Fruit fly (Drosophila melanogaster): ENCODE results near the gene CG14020.

The CG14020 gene

dm6 chr2L:5494808-5495356 lies 22.7 kb upstream of the CG14020 start:
- TF ChIP-seq CG11617 (GFP tag; optimal IDR thresholded peaks at IDR 0.05) (no peak), CG5204 (GFP tag; optimal IDR thresholded peaks at IDR 0.05) (peak; percentile 18)

- no peak for TF ChIP-seq CG12768 (GFP tag; optimal IDR thresholded peaks at IDR 0.05)
- no peak for TF ChIP-seq Clk (GFP tag; optimal IDR thresholded peaks at IDR 0.05)
- TF ChIP-seq pad (GFP tag; optimal IDR thresholded peaks at IDR 0.05), result no peak
- no peak for TF ChIP-seq CG11617 (GFP tag; optimal IDR thresholded peaks at IDR 0.05)
- TF ChIP-seq CG5204 (GFP tag; optimal IDR thresholded peaks at IDR 0.05), result no peak
- no peak for TF ChIP-seq CG1620 (GFP tag; optimal IDR thresholded peaks at IDR 0.05)
- no peak for TF ChIP-seq ovo (GFP tag; optimal IDR thresholded peaks at IDR 0.05)
- no peak for TF ChIP-seq bab1 (GFP tag; optimal IDR thresholded peaks at IDR 0.05)
- TF ChIP-seq toe (GFP tag; optimal IDR thresholded peaks at IDR 0.05), result no peak
- TF ChIP-seq CG7101 (tag; optimal IDR thresholded peaks at IDR 0.05), result no peak
- no peak for TF ChIP-seq kay (GFP tag; ENCODE audit: borderline replicate concordance)
- TF ChIP-seq Hr96 (GFP tag; optimal IDR thresholded peaks at IDR 0.05), result no peak
- no peak for TF ChIP-seq tj (GFP tag; optimal IDR thresholded peaks at IDR 0.05)
- TF ChIP-seq CG14711 (tag; optimal IDR thresholded peaks at IDR 0.05), result no peak
- no peak for TF ChIP-seq Mnt (GFP tag; optimal IDR thresholded peaks at IDR 0.05)
Measured at dm6 chr2L:5496468-5497093, 21.0 kb upstream of the CG14020 start.

DNA sequence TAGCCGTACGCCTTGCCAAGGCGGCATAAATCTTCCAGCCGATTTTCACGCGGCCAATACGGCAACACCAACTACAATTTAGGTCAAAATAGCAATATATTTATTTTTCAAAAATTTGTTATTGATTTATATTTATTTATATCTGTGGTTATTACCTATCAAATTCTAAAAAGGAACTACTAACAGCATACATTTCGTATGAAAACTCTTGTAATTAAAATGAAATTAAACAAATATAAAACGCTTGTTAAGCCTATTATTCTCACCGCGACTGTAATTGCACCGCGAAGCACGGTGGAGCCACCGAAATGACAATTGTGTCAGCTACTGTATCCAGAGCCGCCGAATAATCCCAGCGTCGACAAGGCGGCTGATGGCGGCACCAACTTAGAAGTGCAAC lies 18.1 kb upstream of the CG14020 start:
- TF ChIP-seq CG12768 (GFP tag; optimal IDR thresholded peaks at IDR 0.05), result no peak
- TF ChIP-seq ovo (GFP tag; optimal IDR thresholded peaks at IDR 0.05), result no peak
- TF ChIP-seq tj (GFP tag; optimal IDR thresholded peaks at IDR 0.05), result no peak
- TF ChIP-seq Clk (GFP tag; optimal IDR thresholded peaks at IDR 0.05), result no peak
- no peak for TF ChIP-seq CG5204 (GFP tag; optimal IDR thresholded peaks at IDR 0.05)
- TF ChIP-seq CG7101 (tag; optimal IDR thresholded peaks at IDR 0.05), result no peak
- no peak for TF ChIP-seq pad (GFP tag; optimal IDR thresholded peaks at IDR 0.05)

- no peak for TF ChIP-seq pad (GFP tag; optimal IDR thresholded peaks at IDR 0.05)
Measured at dm6 chr2L:5501335-5501734, 16.2 kb upstream of the CG14020 start.

dm6 chr2L:5502868-5503267 lies 14.7 kb upstream of the CG14020 start:
- no peak for TF ChIP-seq CG33017 (tag; optimal IDR thresholded peaks at IDR 0.05)
- TF ChIP-seq Mnt (GFP tag; optimal IDR thresholded peaks at IDR 0.05), result no peak
- TF ChIP-seq tj (GFP tag; optimal IDR thresholded peaks at IDR 0.05), result no peak

DNA sequence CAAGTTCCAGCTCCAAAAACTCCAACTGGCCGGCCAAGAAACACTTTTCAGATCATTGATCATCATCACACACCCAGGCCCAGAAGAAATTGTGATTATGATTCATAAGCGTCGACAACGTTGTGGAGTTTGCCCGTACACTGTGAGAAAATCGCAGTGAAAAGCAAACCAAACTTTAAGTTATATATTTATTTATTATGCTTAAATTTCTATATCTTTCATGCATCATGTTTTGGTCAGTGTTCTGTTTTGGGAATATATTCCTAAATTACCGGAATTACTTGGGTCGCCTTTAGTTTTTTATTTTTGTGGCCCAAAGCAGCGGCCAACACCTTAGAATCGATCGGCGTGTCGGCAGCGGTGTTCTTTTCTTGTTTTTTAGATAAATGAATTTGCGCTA lies 12.4 kb upstream of the CG14020 start:
- TF ChIP-seq ovo (GFP tag; optimal IDR thresholded peaks at IDR 0.05) (no peak), CG11617 (GFP tag; optimal IDR thresholded peaks at IDR 0.05) (no peak), CG1620 (GFP tag; optimal IDR thresholded peaks at IDR 0.05) (no peak), toe (GFP tag; optimal IDR thresholded peaks at IDR 0.05) (no peak), pad (GFP tag; optimal IDR thresholded peaks at IDR 0.05) (no peak), CG33017 (tag; optimal IDR thresholded peaks at IDR 0.05) (no peak), cnc (optimal IDR thresholded peaks at IDR 0.05) (no peak), Crg-1 (GFP tag; optimal IDR thresholded peaks at IDR 0.05) (no peak), bab1 (GFP tag; optimal IDR thresholded peaks at IDR 0.05) (no peak), CG5204 (GFP tag; optimal IDR thresholded peaks at IDR 0.05) (no peak), Clk (GFP tag; optimal IDR thresholded peaks at IDR 0.05) (no peak), kay (GFP tag; ENCODE audit: borderline replicate concordance) (no peak), Hr96 (GFP tag; optimal IDR thresholded peaks at IDR 0.05) (no peak), cic (GFP tag; optimal IDR thresholded peaks at IDR 0.05) (no peak), CG7045 (GFP tag; optimal IDR thresholded peaks at IDR 0.05) (no peak)

DNA sequence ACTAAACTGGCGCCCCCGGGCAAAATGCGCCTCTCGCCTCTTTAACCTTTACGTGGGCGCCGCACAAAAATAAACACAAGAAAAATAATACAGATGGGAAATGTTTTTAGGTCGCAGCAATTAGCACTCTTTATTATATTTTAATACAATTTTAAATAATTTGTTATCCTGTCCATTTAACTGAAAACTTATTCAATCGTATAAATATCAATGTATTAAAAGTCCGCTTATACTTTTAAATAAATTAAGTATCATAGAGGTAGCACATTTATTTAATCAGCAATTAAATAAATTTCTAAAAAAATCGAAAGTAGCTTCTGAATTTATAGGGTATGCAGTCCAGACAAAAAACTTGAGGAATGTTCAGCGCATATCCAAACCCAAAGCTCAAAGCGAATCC lies 10.5 kb upstream of the CG14020 start:
- TF ChIP-seq kay (GFP tag; ENCODE audit: borderline replicate concordance), result no peak
- no peak for TF ChIP-seq cic (GFP tag; optimal IDR thresholded peaks at IDR 0.05)
- no peak for TF ChIP-seq Mnt (GFP tag; optimal IDR thresholded peaks at IDR 0.05)
- TF ChIP-seq CG5204 (GFP tag; optimal IDR thresholded peaks at IDR 0.05), result no peak
- TF ChIP-seq Clk (GFP tag; optimal IDR thresholded peaks at IDR 0.05), result no peak
- TF ChIP-seq tj (GFP tag; optimal IDR thresholded peaks at IDR 0.05), result no peak
- TF ChIP-seq CG7101 (tag; optimal IDR thresholded peaks at IDR 0.05), result no peak
- no peak for TF ChIP-seq CG7045 (GFP tag; optimal IDR thresholded peaks at IDR 0.05)
- no peak for TF ChIP-seq bab1 (GFP tag; optimal IDR thresholded peaks at IDR 0.05)
- no peak for TF ChIP-seq toe (GFP tag; optimal IDR thresholded peaks at IDR 0.05)
- TF ChIP-seq pad (GFP tag; optimal IDR thresholded peaks at IDR 0.05), result no peak
- no peak for TF ChIP-seq Crg-1 (GFP tag; optimal IDR thresholded peaks at IDR 0.05)
- no peak for TF ChIP-seq CG11617 (GFP tag; optimal IDR thresholded peaks at IDR 0.05)
- no peak for TF ChIP-seq CG1620 (GFP tag; optimal IDR thresholded peaks at IDR 0.05)
- TF ChIP-seq CG12768 (GFP tag; optimal IDR thresholded peaks at IDR 0.05), result no peak
- TF ChIP-seq ovo (GFP tag; optimal IDR thresholded peaks at IDR 0.05), result no peak
- TF ChIP-seq CG33017 (tag; optimal IDR thresholded peaks at IDR 0.05), result no peak
- TF ChIP-seq CG14711 (tag; optimal IDR thresholded peaks at IDR 0.05), result no peak

All from whole organism, adult.